Worm (Caenorhabditis elegans): ENCODE measurements around the gene srh-62.

- TF ChIP-seq snpc-4 (tag; optimal IDR thresholded peaks at IDR 0.05), result no peak
- TF ChIP-seq unc-62 (GFP tag; optimal IDR thresholded peaks at IDR 0.05), result no peak
- no peak for TF ChIP-seq lin-39 (tag; optimal IDR thresholded peaks at IDR 0.05)
Observed at ce11 chrV:424140-424539, 21.2 kb upstream of the srh-62 start, which contains the start of gene B0554.5.

Measured in whole organism, L2 larva.